Worm (Caenorhabditis elegans) whole organism, midembryonic: ENCODE measurements around the gene rol-8.

Experiments used
- T22C8.4 ChIP-seq: fragments of 200-800 bp; sonication (Bioruptor generic); IDR thresholded peaks from 2 replicates; pipeline ENCODE4 v1.3.6; 2022; ENCODE audit warnings: missing genetic modification characterization, missing compliant biosample characterization
- cog-1 ChIP-seq: sonication (generic microtip); optimal IDR thresholded peaks from 2 replicates; lab custom pipeline; 2016; ENCODE audit warnings: missing genetic modification characterization, missing compliant biosample characterization
- flt-1 ChIP-seq: fragments of 200-800 bp; sonication (Bioruptor generic); IDR thresholded peaks from 2 replicates; pipeline ENCODE4 v1.3.6; 2022; ENCODE audit warnings: missing genetic modification characterization, missing compliant biosample characterization
- klf-2 ChIP-seq: fragments of 200-800 bp; sonication (Bioruptor generic); conservative IDR thresholded peaks from 2 replicates; pipeline ENCODE4 v1.3.6; 2022; ENCODE audit warnings: missing genetic modification reagents, missing genetic modification characterization, missing compliant biosample characterization
- med-1 ChIP-seq: sonication (generic microtip); optimal IDR thresholded peaks from 2 replicates; lab custom pipeline; 2017; ENCODE audit warnings: missing genetic modification characterization, mild to moderate bottlenecking, missing compliant biosample characterization, antibody characterized with exemption, missing genetic modification reagents; ENCODE audit not compliant: insufficient read depth
- ref-1 ChIP-seq: fragments of 200-800 bp; sonication (Bioruptor generic); conservative IDR thresholded peaks from 2 replicates; pipeline ENCODE4 v1.3.6; 2022; ENCODE audit warnings: missing genetic modification reagents, missing genetic modification characterization, missing compliant biosample characterization
- tab-1 ChIP-seq: fragments of 200-800 bp; sonication (Bioruptor generic); IDR thresholded peaks from 2 replicates; pipeline ENCODE4 v1.3.6; 2022; ENCODE audit warnings: missing genetic modification characterization, missing compliant biosample characterization
- ztf-23 ChIP-seq: fragments of 200-800 bp; sonication (Bioruptor generic); IDR thresholded peaks from 2 replicates; pipeline ENCODE4 v1.3.6; 2022; ENCODE audit warnings: missing genetic modification reagents, missing genetic modification characterization, missing compliant biosample characterization
- ztf-29 ChIP-seq: fragments of 200-800 bp; sonication (Bioruptor generic); IDR thresholded peaks from 2 replicates; pipeline ENCODE4 v1.3.6; 2022; ENCODE audit warnings: missing genetic modification reagents, missing genetic modification characterization, missing compliant biosample characterization

The rol-8 gene

DNA sequence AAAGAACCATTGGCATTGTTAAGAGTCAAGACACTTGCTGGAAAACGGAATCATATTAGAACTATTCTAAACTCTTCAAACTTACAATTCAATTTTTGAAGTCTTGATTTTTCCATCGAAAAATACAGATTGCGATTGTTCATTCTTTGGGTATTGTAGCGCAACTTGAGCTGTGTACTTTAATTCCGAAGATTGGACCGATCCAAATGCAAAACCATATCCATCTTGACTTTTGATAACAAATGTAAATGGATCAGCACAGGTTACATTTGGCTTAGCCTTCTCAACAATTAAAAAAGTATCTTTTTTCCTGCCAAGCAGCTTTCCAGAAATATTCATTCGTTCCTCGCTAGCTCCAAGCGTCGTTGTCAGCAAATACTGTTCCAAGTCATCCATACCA, 16.9 kb downstream of the rol-8 start:
- TF ChIP-seq med-1 (no peak), T22C8.4 (GFP tag; lab: Robert Waterston, UW) (no peak), ref-1 (GFP tag; lab: Robert Waterston, UW) (no peak), tab-1 (GFP tag; lab: Robert Waterston, UW) (no peak), ztf-29 (GFP tag; lab: Robert Waterston, UW) (no peak), flt-1 (GFP tag; lab: Robert Waterston, UW) (no peak), ztf-23 (GFP tag; lab: Robert Waterston, UW) (no peak), cog-1 (tag; lab: Kevin White, UChicago) (no peak), klf-2 (GFP tag; lab: Robert Waterston, UW) (no peak)

DNA sequence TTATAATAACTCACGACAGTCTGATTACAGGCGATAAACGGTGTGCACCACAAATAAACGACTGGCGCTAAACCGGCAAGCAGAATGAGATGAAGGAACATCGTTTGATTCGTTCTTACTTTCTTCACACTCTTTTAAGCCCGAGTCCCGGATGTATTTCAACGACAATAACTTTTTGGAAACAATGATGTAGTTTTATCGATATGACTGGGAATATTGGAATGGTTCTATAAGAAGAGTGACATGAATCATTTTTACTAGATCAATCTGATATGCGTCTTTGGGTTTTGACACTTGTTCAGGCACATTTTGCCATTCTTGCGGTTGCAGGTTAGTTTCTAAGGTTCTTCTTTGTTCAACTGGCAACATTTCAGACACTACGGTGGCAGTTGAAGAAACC, 17.6 kb downstream of the rol-8 start, which contains the start of the genes ZK1290.11 and ZK1290.1:
TSS of gene ZK1290.11 (minus strand) at position 101 of the 400 bp plus-strand sequence.
TSS of gene ZK1290.1 (plus strand) at position 271 of the 400 bp plus-strand sequence.
- TF ChIP-seq ztf-29 (GFP tag; lab: Robert Waterston, UW), result no peak
- TF ChIP-seq tab-1 (GFP tag; lab: Robert Waterston, UW), result no peak
- TF ChIP-seq med-1, result no peak
- no peak for TF ChIP-seq T22C8.4 (GFP tag; lab: Robert Waterston, UW)
- TF ChIP-seq ref-1 (GFP tag; lab: Robert Waterston, UW), result no peak
- no peak for TF ChIP-seq klf-2 (GFP tag; lab: Robert Waterston, UW)
- TF ChIP-seq flt-1 (GFP tag; lab: Robert Waterston, UW), result no peak
- TF ChIP-seq cog-1 (tag; lab: Kevin White, UChicago), result no peak
- TF ChIP-seq ztf-23 (GFP tag; lab: Robert Waterston, UW), result no peak

DNA sequence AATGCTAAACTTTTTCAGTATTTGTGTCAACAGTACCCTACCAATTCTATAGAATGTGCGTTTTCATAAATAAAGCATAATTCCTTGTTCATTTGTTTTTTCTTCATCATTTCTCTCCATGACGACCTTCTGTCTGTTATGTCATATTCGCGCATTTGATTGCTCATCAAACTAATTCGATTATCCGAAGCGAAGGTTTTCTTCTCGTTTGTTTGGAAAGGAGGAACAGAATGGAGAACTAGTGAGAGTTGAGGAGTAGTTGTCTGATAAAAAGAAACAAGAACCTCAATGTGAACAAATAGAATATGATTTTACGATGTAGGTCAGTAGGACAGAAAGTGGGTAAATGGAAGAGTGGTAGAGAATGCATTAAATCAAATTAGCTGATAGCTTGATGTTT, 18.7 kb downstream of the rol-8 start:
- TF ChIP-seq cog-1 (tag; lab: Kevin White, UChicago), result no peak
- TF ChIP-seq ref-1 (GFP tag; lab: Robert Waterston, UW), result no peak
- no peak for TF ChIP-seq ztf-23 (GFP tag; lab: Robert Waterston, UW)
- no peak for TF ChIP-seq klf-2 (GFP tag; lab: Robert Waterston, UW)
- no peak for TF ChIP-seq T22C8.4 (GFP tag; lab: Robert Waterston, UW)
- TF ChIP-seq ztf-29 (GFP tag; lab: Robert Waterston, UW), result no peak
- no peak for TF ChIP-seq tab-1 (GFP tag; lab: Robert Waterston, UW)
- TF ChIP-seq flt-1 (GFP tag; lab: Robert Waterston, UW), result no peak
- no peak for TF ChIP-seq med-1

DNA sequence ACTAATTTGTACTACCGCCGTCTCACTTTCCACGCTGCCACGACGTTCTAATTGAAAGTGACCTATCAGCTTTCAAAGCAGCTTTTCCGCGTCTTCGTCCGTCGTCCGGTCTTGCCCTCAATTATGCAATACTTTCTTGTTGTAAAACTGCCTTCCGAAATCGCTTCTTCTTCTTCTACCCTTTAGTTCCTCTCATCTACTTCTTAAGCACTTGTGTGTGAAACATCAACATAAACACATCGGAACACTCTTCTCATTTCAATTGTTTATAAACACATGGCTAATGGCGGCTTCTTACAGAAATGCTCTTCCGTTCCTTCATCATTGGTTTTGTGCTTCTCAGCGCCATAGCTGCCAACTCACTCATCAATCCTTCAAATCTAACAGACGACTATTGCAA, 26.4 kb downstream of the rol-8 start, which contains the start of gene F35D2.3:
TSS of gene F35D2.3 (plus strand) at position 301 of the 400 bp plus-strand sequence.
- no peak for TF ChIP-seq T22C8.4 (GFP tag; lab: Robert Waterston, UW)
- TF ChIP-seq tab-1 (GFP tag; lab: Robert Waterston, UW), result no peak
- no peak for TF ChIP-seq ref-1 (GFP tag; lab: Robert Waterston, UW)
- no peak for TF ChIP-seq med-1
- no peak for TF ChIP-seq cog-1 (tag; lab: Kevin White, UChicago)
- no peak for TF ChIP-seq ztf-29 (GFP tag; lab: Robert Waterston, UW)
- no peak for TF ChIP-seq flt-1 (GFP tag; lab: Robert Waterston, UW)
- no peak for TF ChIP-seq klf-2 (GFP tag; lab: Robert Waterston, UW)
- no peak for TF ChIP-seq ztf-23 (GFP tag; lab: Robert Waterston, UW)

DNA sequence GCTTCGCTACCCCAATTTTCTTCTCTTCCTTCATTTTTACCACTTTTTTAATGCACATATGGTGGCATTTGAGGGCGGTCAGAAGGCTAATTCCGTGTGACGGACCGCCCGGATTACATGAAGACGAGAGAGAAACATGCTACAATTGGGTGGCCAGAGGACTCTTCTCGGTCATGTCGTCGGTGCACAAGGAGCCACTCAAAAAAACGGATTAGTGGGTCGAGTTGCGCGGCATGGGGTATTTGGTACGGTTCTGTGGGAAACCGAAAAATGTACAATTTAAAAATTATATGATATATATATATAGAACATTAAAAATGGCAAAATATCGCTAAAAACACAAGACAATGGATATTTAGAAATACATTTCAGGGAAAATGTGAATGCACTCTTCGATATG, 26.9 kb downstream of the rol-8 start:
- TF ChIP-seq klf-2 (GFP tag; lab: Robert Waterston, UW) (no peak), ref-1 (GFP tag; lab: Robert Waterston, UW) (no peak), cog-1 (tag; lab: Kevin White, UChicago) (no peak), med-1 (no peak), ztf-29 (GFP tag; lab: Robert Waterston, UW) (no peak)

DNA sequence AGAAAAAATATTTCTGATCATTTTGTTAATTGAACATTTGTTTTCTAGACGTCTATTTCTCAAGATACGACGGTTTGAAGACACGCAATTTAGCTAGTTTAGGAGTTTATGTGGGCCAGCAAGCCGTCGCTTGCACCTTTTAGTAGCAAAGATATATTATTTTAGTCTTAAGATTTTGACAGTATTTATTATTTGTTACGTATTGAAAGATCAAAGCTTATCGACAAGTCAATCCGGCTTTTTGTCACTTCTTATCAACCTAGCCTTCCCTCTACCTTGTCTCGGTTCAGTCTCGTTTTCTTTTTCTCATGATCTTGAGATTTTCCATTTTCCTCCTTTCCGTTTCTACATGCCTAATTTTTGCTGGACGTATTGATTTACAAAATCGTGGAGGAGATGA, 30.2 kb downstream of the rol-8 start, which contains the start of gene F35D2.2:
TSS of gene F35D2.2 (plus strand) at position 301 of the 400 bp plus-strand sequence.
- TF ChIP-seq cog-1 (tag; lab: Kevin White, UChicago) (no peak), ztf-29 (GFP tag; lab: Robert Waterston, UW) (no peak), flt-1 (GFP tag; lab: Robert Waterston, UW) (no peak)

DNA sequence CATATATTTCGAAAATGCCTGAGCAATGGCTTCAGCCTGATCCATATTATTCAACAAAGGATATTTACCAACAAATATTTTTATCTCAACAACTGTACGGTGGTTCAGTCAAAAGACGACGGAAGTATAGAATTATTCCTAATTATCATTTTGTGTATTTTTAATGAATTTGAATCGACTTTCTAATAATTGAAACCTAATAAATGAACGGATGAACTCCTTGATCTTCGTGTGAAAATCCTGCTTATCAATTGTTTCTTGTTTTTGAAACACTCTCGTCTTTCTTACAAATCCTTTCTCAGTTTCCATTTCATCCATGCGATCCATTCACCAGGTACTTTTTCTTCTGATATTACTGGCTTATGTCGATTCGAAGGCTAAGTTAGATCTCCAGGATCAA, 31.7 kb downstream of the rol-8 start, which contains the start of gene F35D2.1:
TSS of gene F35D2.1 (plus strand) at position 301 of the 400 bp plus-strand sequence.
- TF ChIP-seq ref-1 (GFP tag; lab: Robert Waterston, UW) (no peak), klf-2 (GFP tag; lab: Robert Waterston, UW) (no peak), T22C8.4 (GFP tag; lab: Robert Waterston, UW) (no peak), flt-1 (GFP tag; lab: Robert Waterston, UW) (no peak), ztf-29 (GFP tag; lab: Robert Waterston, UW) (no peak), ztf-23 (GFP tag; lab: Robert Waterston, UW) (no peak), med-1 (no peak), cog-1 (tag; lab: Kevin White, UChicago) (no peak), tab-1 (GFP tag; lab: Robert Waterston, UW) (no peak)

DNA sequence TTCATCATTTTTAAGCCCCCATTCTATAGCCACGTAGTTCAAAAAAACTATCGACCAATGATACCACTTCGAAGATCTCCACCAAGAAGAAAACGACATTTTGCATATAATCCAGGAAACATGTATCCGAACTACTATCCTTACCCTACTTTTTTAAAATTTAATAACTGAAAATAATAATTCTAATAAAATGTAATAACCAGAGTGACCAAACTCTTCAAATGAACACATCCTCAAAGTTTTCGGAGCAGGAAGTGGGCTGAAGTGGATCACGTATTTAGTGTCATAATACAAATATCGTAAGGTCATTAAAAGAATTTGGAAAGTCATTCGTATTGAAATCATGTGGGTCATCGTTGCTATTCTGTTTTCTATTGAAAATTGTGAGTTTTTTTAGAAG, 33.5 kb downstream of the rol-8 start, which contains the start of gene F35D2.6:
TSS of gene F35D2.6 (plus strand) at position 301 of the 400 bp plus-strand sequence.
- no peak for TF ChIP-seq med-1
- no peak for TF ChIP-seq tab-1 (GFP tag; lab: Robert Waterston, UW)
- no peak for TF ChIP-seq cog-1 (tag; lab: Kevin White, UChicago)
- no peak for TF ChIP-seq T22C8.4 (GFP tag; lab: Robert Waterston, UW)
- TF ChIP-seq ref-1 (GFP tag; lab: Robert Waterston, UW), result no peak
- no peak for TF ChIP-seq flt-1 (GFP tag; lab: Robert Waterston, UW)
- TF ChIP-seq ztf-23 (GFP tag; lab: Robert Waterston, UW), result no peak
- no peak for TF ChIP-seq ztf-29 (GFP tag; lab: Robert Waterston, UW)
- no peak for TF ChIP-seq klf-2 (GFP tag; lab: Robert Waterston, UW)

DNA sequence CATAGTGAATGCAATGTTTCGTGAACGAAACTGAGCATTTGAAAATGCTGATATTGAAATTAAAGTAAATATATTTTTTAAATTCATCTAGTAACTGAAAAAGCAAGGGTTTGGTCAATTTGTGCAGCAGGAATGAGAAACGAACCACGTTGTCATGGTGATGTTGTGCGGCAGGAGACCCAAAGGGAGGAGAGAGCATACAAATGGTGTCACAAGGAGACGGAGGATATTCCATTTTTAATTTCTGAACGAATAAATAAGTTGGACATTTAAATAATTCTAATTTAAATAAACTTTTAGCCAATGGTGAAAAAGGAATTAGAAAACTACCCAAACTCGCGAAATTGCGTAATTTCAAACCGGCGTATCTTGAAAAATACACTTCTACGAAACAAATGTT, 39.6 kb downstream of the rol-8 start, which contains the start of gene mks-3:
TSS of gene mks-3 (minus strand) at position 101 of the 400 bp plus-strand sequence.
- TF ChIP-seq cog-1 (tag; lab: Kevin White, UChicago) (no peak), T22C8.4 (GFP tag; lab: Robert Waterston, UW) (no peak)
